Worm (Caenorhabditis elegans) whole organism, L4 larva: ENCODE results near the gene B0478.3.

Experiments used
- D1046.2 ChIP-seq: fragments of 200-800 bp; sonication (Bioruptor generic); IDR thresholded peaks from 2 replicates; pipeline ENCODE4 v1.3.6; 2022; ENCODE audit warnings: missing genetic modification characterization, missing compliant biosample characterization
- R02D3.7 ChIP-seq: fragments of 150-350 bp; sonication (generic microtip); optimal IDR thresholded peaks from 3 replicates; lab custom pipeline; 2014; ENCODE audit warnings: missing biosample characterization, missing genetic modification characterization
- Y105C5A.15 ChIP-seq: fragments of 200-800 bp; sonication (Bioruptor generic); IDR thresholded peaks from 2 replicates; pipeline ENCODE4 v1.3.6; 2022; ENCODE audit warnings: missing genetic modification characterization, missing compliant biosample characterization
- Y48G9A.11 ChIP-seq: fragments of 200-800 bp; sonication (Bioruptor generic); IDR thresholded peaks from 2 replicates; pipeline ENCODE4 v1.3.6; 2022; ENCODE audit warnings: missing genetic modification reagents, missing genetic modification characterization, missing compliant biosample characterization
- ZK337.2 ChIP-seq: fragments of 200-800 bp; sonication (Bioruptor generic); IDR thresholded peaks from 2 replicates; pipeline ENCODE4 v1.3.6; 2022; ENCODE audit warnings: missing genetic modification reagents, missing genetic modification characterization, missing compliant biosample characterization
- ZK546.5 ChIP-seq, 2 experiments: sonication (generic microtip); optimal IDR thresholded peaks; 2 replicates each; lab custom pipeline; 2017; ENCODE audit warnings: missing biosample characterization in 2 of 2, missing genetic modification characterization in 2 of 2
- ceh-20 ChIP-seq: fragments of 200-800 bp; sonication (Bioruptor generic); IDR thresholded peaks from 2 replicates; pipeline ENCODE4 v1.3.6; 2022; ENCODE audit warnings: missing genetic modification reagents, missing genetic modification characterization, missing compliant biosample characterization
- ces-1 ChIP-seq: fragments of 150-350 bp; sonication (generic microtip); optimal IDR thresholded peaks from 4 replicates; lab custom pipeline; 2014; ENCODE audit warnings: missing biosample characterization, missing genetic modification reagents, missing genetic modification characterization
- ctbp-1 ChIP-seq: fragments of 200-800 bp; sonication (Bioruptor generic); IDR thresholded peaks from 2 replicates; pipeline ENCODE4 v1.3.6; 2022; ENCODE audit warnings: missing genetic modification reagents, missing genetic modification characterization, missing compliant biosample characterization
- daf-12 ChIP-seq: fragments of 150-350 bp; optimal IDR thresholded peaks from 2 replicates; lab custom pipeline; 2014; ENCODE audit warnings: missing biosample characterization, missing genetic modification reagents, missing genetic modification characterization
- daf-16 ChIP-seq, 3 experiments: sonication (generic microtip); optimal IDR thresholded peaks; 2 replicates each; lab custom pipeline; 2016 to 2017; ENCODE audit warnings: missing genetic modification characterization in 3 of 3, missing genetic modification reagents in 3 of 3, mild to moderate bottlenecking in 2 of 3, missing compliant biosample characterization in 2 of 3, missing biosample characterization in 1 of 3, moderate library complexity in 1 of 3
- dmd-6 ChIP-seq: fragments of 200-800 bp; sonication (Bioruptor generic); IDR thresholded peaks from 2 replicates; pipeline ENCODE4 v1.3.6; 2022; ENCODE audit warnings: missing genetic modification reagents, missing genetic modification characterization, missing compliant biosample characterization
- dmd-9 ChIP-seq: fragments of 200-800 bp; sonication (Bioruptor generic); IDR thresholded peaks from 2 replicates; pipeline ENCODE4 v1.3.6; 2022; ENCODE audit warnings: missing genetic modification reagents, missing genetic modification characterization, missing compliant biosample characterization
- dpl-1 ChIP-seq: fragments of 150-350 bp; optimal IDR thresholded peaks from 2 replicates; lab custom pipeline; 2014; ENCODE audit warnings: missing biosample characterization, missing genetic modification reagents, missing genetic modification characterization
- egl-27 ChIP-seq: sonication (generic microtip); optimal IDR thresholded peaks from 3 replicates; lab custom pipeline; 2017; ENCODE audit warnings: missing biosample characterization, missing genetic modification reagents, missing genetic modification characterization
- fos-1 ChIP-seq: fragments of 150-350 bp; optimal IDR thresholded peaks from 2 replicates; lab custom pipeline; 2014; ENCODE audit warnings: missing biosample characterization, missing genetic modification characterization
- gei-8 ChIP-seq: fragments of 200-800 bp; sonication (Bioruptor generic); optimal IDR thresholded peaks from 2 replicates; lab custom pipeline; 2018; ENCODE audit warnings: mild to moderate bottlenecking, missing genetic modification characterization, missing compliant biosample characterization
- hlh-30 ChIP-seq: sonication (generic microtip); optimal IDR thresholded peaks from 2 replicates; lab custom pipeline; 2017; ENCODE audit warnings: antibody characterized with exemption, mild to moderate bottlenecking, missing genetic modification characterization, missing compliant biosample characterization; ENCODE audit not compliant: insufficient read depth
- lin-38 ChIP-seq: fragments of 200-800 bp; sonication (Bioruptor generic); IDR thresholded peaks from 2 replicates; pipeline ENCODE4 v1.3.6; 2022; ENCODE audit warnings: missing genetic modification reagents, missing genetic modification characterization, missing compliant biosample characterization
- lir-3 ChIP-seq: sonication (generic microtip); optimal IDR thresholded peaks from 2 replicates; lab custom pipeline; 2016; ENCODE audit warnings: mild to moderate bottlenecking, missing genetic modification characterization, missing compliant biosample characterization
- mxl-2 ChIP-seq: fragments of 200-800 bp; sonication (Bioruptor generic); conservative IDR thresholded peaks from 2 replicates; pipeline ENCODE4 v1.3.6; 2022; ENCODE audit warnings: missing genetic modification reagents, missing genetic modification characterization, missing compliant biosample characterization
- mxl-3 ChIP-seq: fragments of 200-800 bp; sonication (Bioruptor generic); optimal IDR thresholded peaks from 2 replicates; lab custom pipeline; 2018; ENCODE audit warnings: mild to moderate bottlenecking, missing genetic modification characterization, missing compliant biosample characterization
- nhr-111 ChIP-seq: fragments of 200-800 bp; sonication (Bioruptor generic); optimal IDR thresholded peaks from 2 replicates; lab custom pipeline; 2018; ENCODE audit warnings: mild to moderate bottlenecking, missing genetic modification characterization, missing compliant biosample characterization
- nhr-28 ChIP-seq: fragments of 150-350 bp; optimal IDR thresholded peaks from 2 replicates; lab custom pipeline; 2014; ENCODE audit warnings: missing biosample characterization, missing genetic modification characterization
- nhr-48 ChIP-seq: sonication (generic microtip); optimal IDR thresholded peaks from 2 replicates; lab custom pipeline; 2016; ENCODE audit warnings: mild to moderate bottlenecking, missing genetic modification characterization, missing compliant biosample characterization
- nhr-76 ChIP-seq: fragments of 150-350 bp; optimal IDR thresholded peaks from 2 replicates; lab custom pipeline; 2014; ENCODE audit warnings: missing biosample characterization, missing genetic modification characterization
- nhr-77 ChIP-seq: fragments of 150-350 bp; optimal IDR thresholded peaks from 2 replicates; lab custom pipeline; 2014; ENCODE audit warnings: missing biosample characterization, missing genetic modification characterization
- pqm-1 ChIP-seq: sonication (generic microtip); optimal IDR thresholded peaks from 2 replicates; lab custom pipeline; 2017; ENCODE audit warnings: missing biosample characterization, missing genetic modification characterization
- rbr-2 ChIP-seq: sonication (generic microtip); optimal IDR thresholded peaks from 2 replicates; lab custom pipeline; 2016; ENCODE audit warnings: missing genotype, missing genetic modification characterization, missing compliant biosample characterization
- sdz-12 ChIP-seq: fragments of 200-800 bp; sonication (Bioruptor generic); optimal IDR thresholded peaks from 2 replicates; lab custom pipeline; 2018; ENCODE audit warnings: mild to moderate bottlenecking, missing genetic modification characterization, missing compliant biosample characterization
- set-16 ChIP-seq: fragments of 200-800 bp; sonication (Bioruptor generic); IDR thresholded peaks from 2 replicates; pipeline ENCODE4 v1.3.6; 2022; ENCODE audit warnings: missing genetic modification reagents, missing genetic modification characterization, missing compliant biosample characterization
- spr-3 ChIP-seq: fragments of 200-800 bp; sonication (Bioruptor generic); optimal IDR thresholded peaks from 2 replicates; lab custom pipeline; 2018; ENCODE audit warnings: mild to moderate bottlenecking, missing genetic modification characterization, missing compliant biosample characterization
- vab-7 ChIP-seq: fragments of 200-800 bp; sonication (Bioruptor generic); IDR thresholded peaks from 2 replicates; pipeline ENCODE4 v1.3.6; 2022; ENCODE audit warnings: missing genetic modification reagents, missing genetic modification characterization, missing compliant biosample characterization
- zag-1 ChIP-seq: fragments of 150-350 bp; optimal IDR thresholded peaks from 2 replicates; lab custom pipeline; 2014; ENCODE audit warnings: missing biosample characterization, missing genetic modification characterization
- zfp-2 ChIP-seq: sonication (generic microtip); optimal IDR thresholded peaks from 2 replicates; lab custom pipeline; 2016; ENCODE audit warnings: mild to moderate bottlenecking, missing genetic modification characterization, missing compliant biosample characterization

Gene B0478.3

DNA sequence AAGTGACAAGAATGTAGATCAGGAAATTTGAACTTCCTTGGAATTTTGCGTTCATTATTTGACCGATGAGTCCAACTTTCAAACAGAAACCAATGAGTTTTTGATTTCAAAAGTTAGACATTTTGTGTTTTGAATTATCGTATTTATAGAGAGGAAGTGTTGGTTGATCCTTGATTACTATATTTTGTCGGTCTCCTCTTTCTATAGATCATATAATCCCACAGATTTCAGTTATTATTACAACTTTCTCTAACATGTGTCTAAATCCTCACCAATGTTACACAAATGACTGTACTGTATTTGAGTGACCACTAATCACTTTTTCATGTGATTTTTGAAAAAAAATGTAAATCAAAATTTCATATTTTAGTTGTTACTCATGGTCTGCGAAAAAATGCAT lies at the start of gene B0478.3:
B0478.3 (minus strand) TSS at position 101 of the 400 bp plus-strand sequence.
- TF ChIP-seq pqm-1 (tag; lab: Kevin White, UChicago) (no peak), daf-12 (tag; lab: Kevin White, UChicago) (no peak), ceh-20 (GFP tag; lab: Robert Waterston, UW) (no peak), Y105C5A.15 (GFP tag; lab: Robert Waterston, UW) (no peak), ctbp-1 (GFP tag; lab: Robert Waterston, UW) (no peak)
- TF ChIP-seq, all 104 proteins: peak for 0

DNA sequence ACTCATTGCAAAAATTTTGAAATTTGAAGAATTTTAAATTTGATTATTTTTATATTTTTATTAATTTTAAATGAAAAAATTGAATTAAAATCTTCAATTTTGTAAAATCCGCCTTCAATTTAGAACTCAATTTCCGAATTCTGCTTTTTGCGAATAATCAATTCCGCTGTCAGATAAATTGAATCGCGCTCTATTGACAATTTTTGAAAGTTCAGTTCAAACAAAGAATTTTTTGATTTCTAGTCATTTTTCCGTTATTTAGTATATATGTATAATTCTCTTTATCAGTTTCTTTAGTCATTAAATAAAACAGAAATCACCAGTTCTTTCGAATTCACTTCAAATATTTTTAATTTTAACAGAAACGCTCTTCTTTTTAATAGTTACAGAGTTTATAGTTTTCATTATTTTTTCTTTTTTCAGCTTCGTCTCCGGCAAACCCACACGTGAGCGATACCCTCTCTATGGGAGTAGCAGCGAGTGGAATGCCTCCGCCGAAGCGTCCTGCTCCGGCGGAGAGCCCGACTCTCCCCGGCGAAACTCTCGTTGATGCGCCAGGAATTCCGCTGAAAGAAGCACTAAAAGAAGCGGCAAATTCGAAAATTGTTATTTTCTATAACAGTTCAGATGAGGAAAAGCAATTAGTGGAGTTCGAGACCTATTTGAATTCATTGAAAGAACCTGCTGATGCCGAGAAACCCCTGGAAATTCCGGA lies 48.5 kb upstream of the B0478.3 start:
- TF ChIP-seq nhr-77 (tag; lab: Kevin White, UChicago) = peak; percentile 34
- TF ChIP-seq set-16 (GFP tag; lab: Robert Waterston, UW) = peak; percentile 77
- TF ChIP-seq ZK546.5 (tag; optimal IDR thresholded peaks at IDR 0.05; lab: Kevin White, UChicago) = no peak
- peak; percentile 6 for TF ChIP-seq dpl-1 (GFP tag; lab: Kevin White, UChicago)
- TF ChIP-seq lin-38 (GFP tag; lab: Robert Waterston, UW) = peak; percentile 51
- peak; percentile 12 for TF ChIP-seq nhr-28
- TF ChIP-seq fos-1 (tag; lab: Kevin White, UChicago) = no peak

DNA sequence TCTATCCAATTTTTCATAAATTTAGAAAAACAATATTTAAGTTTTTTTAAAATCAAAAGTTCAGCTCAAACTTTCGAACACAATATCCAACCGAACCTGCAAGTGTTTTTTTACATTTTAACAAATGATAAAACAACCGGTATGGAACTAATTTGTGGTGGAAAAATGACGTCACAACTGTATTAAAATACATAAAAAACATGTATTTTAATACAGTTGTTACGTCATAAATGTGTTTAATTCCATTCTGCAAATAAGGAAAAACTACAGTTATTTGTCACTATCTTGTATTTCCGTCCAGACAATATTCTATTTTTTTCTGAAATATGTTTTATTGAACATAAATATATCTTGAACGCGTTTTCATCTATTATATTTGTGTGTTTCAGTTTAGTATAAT lies 47.8 kb upstream of the B0478.3 start:
- TF ChIP-seq nhr-76 (tag; lab: Kevin White, UChicago) = no peak
- no peak for TF ChIP-seq nhr-111 (GFP tag; lab: Kevin White, UChicago)
- TF ChIP-seq nhr-48 = no peak
- no peak for TF ChIP-seq ceh-20 (GFP tag; lab: Robert Waterston, UW)
- no peak for TF ChIP-seq zag-1 (tag; lab: Kevin White, UChicago)
- TF ChIP-seq dmd-9 = no peak
- TF ChIP-seq vab-7 (GFP tag; lab: Robert Waterston, UW) = no peak
- TF ChIP-seq dmd-6 (GFP tag; lab: Robert Waterston, UW) = no peak
- no peak for TF ChIP-seq sdz-12 (GFP tag; lab: Kevin White, UChicago)
- no peak for TF ChIP-seq spr-3 (GFP tag; lab: Kevin White, UChicago)
- TF ChIP-seq Y48G9A.11 (GFP tag; lab: Robert Waterston, UW) = no peak
- TF ChIP-seq lir-3 (tag; lab: Kevin White, UChicago) = no peak
- TF ChIP-seq R02D3.7 (tag; lab: Kevin White, UChicago) = no peak

DNA sequence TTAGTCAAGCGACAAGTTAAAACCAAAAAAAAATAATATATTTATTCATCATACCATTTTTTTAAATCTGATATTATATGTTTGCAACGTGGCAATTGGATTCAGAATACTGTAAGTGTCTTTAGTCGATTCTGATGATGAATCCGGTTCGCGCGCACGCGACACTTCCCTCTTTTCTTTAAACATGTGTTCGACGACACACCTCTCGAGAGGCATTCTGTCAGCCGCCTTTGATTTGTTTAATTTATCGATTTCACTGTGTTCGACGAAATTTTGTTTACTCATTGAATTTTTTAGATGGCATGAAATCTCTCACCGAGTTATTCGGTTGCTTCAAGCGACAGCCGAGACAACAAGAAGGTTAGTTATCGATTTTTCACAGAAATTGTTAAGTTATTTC lies 47.3 kb upstream of the B0478.3 start, which contains the start of gene trxr-1:
trxr-1 (plus strand) TSS at position 227 of the 400 bp plus-strand sequence.
- peak; percentile 66 for TF ChIP-seq mxl-3
- peak; percentile 69 for TF ChIP-seq hlh-30 (tag; lab: Kevin White, UChicago)
- no peak for TF ChIP-seq Y105C5A.15 (GFP tag; lab: Robert Waterston, UW)

DNA sequence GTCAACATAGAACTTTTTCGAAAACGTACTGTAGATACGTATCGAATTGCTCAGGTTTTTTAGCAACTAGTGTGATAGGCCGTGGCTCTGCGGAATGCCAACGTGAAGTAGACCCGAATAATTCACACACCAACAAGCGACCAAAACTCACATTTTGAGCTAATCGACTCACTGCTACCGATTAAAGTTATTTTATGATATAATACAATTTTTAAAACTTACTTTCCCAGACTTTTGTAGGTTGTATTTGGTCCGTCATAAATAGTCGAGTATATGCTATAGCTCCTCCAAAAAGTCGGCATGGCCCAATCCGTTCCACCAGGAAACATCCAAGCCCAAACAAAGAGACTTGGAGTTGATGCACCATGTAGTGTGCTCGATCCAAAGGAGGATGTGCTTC lies 46.4 kb upstream of the B0478.3 start, which contains the start of gene C25A8.1:
C25A8.1 (plus strand) TSS at position 301 of the 400 bp plus-strand sequence.
- TF ChIP-seq nhr-77 (tag; lab: Kevin White, UChicago) (no peak), ces-1 (no peak), egl-27 (tag; lab: Kevin White, UChicago) (no peak), mxl-2 (GFP tag; lab: Robert Waterston, UW) (no peak), gei-8 (GFP tag; lab: Kevin White, UChicago) (no peak), Y105C5A.15 (GFP tag; lab: Robert Waterston, UW) (no peak), hlh-30 (tag; lab: Kevin White, UChicago) (no peak), rbr-2 (tag; lab: Kevin White, UChicago) (no peak), fos-1 (tag; lab: Kevin White, UChicago) (no peak), ZK337.2 (GFP tag; lab: Robert Waterston, UW) (no peak), zfp-2 (tag; lab: Kevin White, UChicago) (no peak), daf-16 (GFP tag; optimal IDR thresholded peaks at IDR 0.05; lab: Kevin White, UChicago) (no peak), daf-16 (tag; optimal IDR thresholded peaks at IDR 0.05; lab: Kevin White, UChicago) (no peak), lir-3 (tag; lab: Kevin White, UChicago) (no peak), D1046.2 (no peak), nhr-28 (no peak)
